Fruit fly (Drosophila melanogaster): Measurements from ENCODE around the gene Smyd3.

The Smyd3 gene

dm6 chrX:2653533-2654296, 45.0 kb upstream of the Smyd3 start:
- no peak for TF ChIP-seq Ets98B (GFP tag; IDR thresholded peaks at IDR 0.05)
- TF ChIP-seq CG8159 (tag; optimal IDR thresholded peaks at IDR 0.05) = no peak

- TF ChIP-seq CG34367 (tag; optimal IDR thresholded peaks at IDR 0.05) (no peak), CG4496 (GFP tag; IDR thresholded peaks at IDR 0.05) (peak; percentile 71; the same call in 2 of the 3 replicates), EcR (GFP tag; optimal IDR thresholded peaks at IDR 0.05) (peak; percentile 76), fd96Ca (GFP tag; IDR thresholded peaks at IDR 0.05) (peak; percentile 75), rn (GFP tag; IDR thresholded peaks at IDR 0.05) (peak; percentile 65; the same call in 1 of the 2 replicates), CG13204 (GFP tag; optimal IDR thresholded peaks at IDR 0.05) (peak; percentile 32), Ets98B (GFP tag; IDR thresholded peaks at IDR 0.05) (peak; percentile 67), CG12605 (GFP tag; IDR thresholded peaks at IDR 0.05) (peak; percentile 67), CG17806 (tag; optimal IDR thresholded peaks at IDR 0.05) (no peak), CG14655 (GFP tag; optimal IDR thresholded peaks at IDR 0.05) (no peak), CG32121 (GFP tag; IDR thresholded peaks at IDR 0.05) (peak; percentile 80)
Observed at dm6 chrX:2652124-2652923, 43.6 kb upstream of the Smyd3 start.

- no peak for TF ChIP-seq CG14655 (GFP tag; optimal IDR thresholded peaks at IDR 0.05)
- TF ChIP-seq CG9948 (tag; optimal IDR thresholded peaks at IDR 0.05) = no peak
- no peak for TF ChIP-seq CG17806 (tag; optimal IDR thresholded peaks at IDR 0.05)
- TF ChIP-seq CG34367 (tag; optimal IDR thresholded peaks at IDR 0.05) = no peak
- TF ChIP-seq gl (tag; optimal IDR thresholded peaks at IDR 0.05) = no peak
Observed at dm6 chrX:2651128-2651527, 42.5 kb upstream of the Smyd3 start.

- TF ChIP-seq CG13204 (GFP tag; optimal IDR thresholded peaks at IDR 0.05) (no peak), D1 (tag; optimal IDR thresholded peaks at IDR 0.05) (no peak), Pif1A (GFP tag; optimal IDR thresholded peaks at IDR 0.05) (peak; percentile 10)
Observed at dm6 chrX:2648959-2649358, 40.3 kb upstream of the Smyd3 start.

- TF ChIP-seq Pif1B (GFP tag; optimal IDR thresholded peaks at IDR 0.05) (no peak), CG8159 (tag; optimal IDR thresholded peaks at IDR 0.05) (peak; percentile 36), Pif1A (GFP tag; optimal IDR thresholded peaks at IDR 0.05) (peak; percentile 41), gl (tag; optimal IDR thresholded peaks at IDR 0.05) (no peak), CG32121 (GFP tag; IDR thresholded peaks at IDR 0.05) (peak; percentile 38; the same call in 1 of the 2 replicates), fd96Ca (GFP tag; IDR thresholded peaks at IDR 0.05) (peak; percentile 73; the same call in 2 of the 3 replicates), Snoo (tag; optimal IDR thresholded peaks at IDR 0.05) (peak; percentile 51), EcR (GFP tag; optimal IDR thresholded peaks at IDR 0.05) (no peak), CG15710 (tag; optimal IDR thresholded peaks at IDR 0.05) (peak; percentile 63), CG34367 (tag; optimal IDR thresholded peaks at IDR 0.05) (peak; percentile 47), CG10348 (GFP tag; IDR thresholded peaks at IDR 0.05) (0 out of 2 replicates have a peak, but pooled peaks have one; percentile 38), Ets98B (GFP tag; IDR thresholded peaks at IDR 0.05) (peak; percentile 34; the same call in 1 of the 2 replicates), CG8301 (tag; optimal IDR thresholded peaks at IDR 0.05) (peak; percentile 61), CG14655 (GFP tag; optimal IDR thresholded peaks at IDR 0.05) (peak; percentile 70), CG17806 (tag; optimal IDR thresholded peaks at IDR 0.05) (peak; percentile 43), CG13204 (GFP tag; optimal IDR thresholded peaks at IDR 0.05) (peak; percentile 17), D1 (tag; optimal IDR thresholded peaks at IDR 0.05) (no peak), CG9948 (tag; optimal IDR thresholded peaks at IDR 0.05) (peak; percentile 58), CG4496 (GFP tag; IDR thresholded peaks at IDR 0.05) (peak; percentile 82), CG12605 (GFP tag; IDR thresholded peaks at IDR 0.05) (peak; percentile 68), rn (GFP tag; IDR thresholded peaks at IDR 0.05) (no peak)
Observed at dm6 chrX:2647950-2648613, 39.4 kb upstream of the Smyd3 start.

DNA sequence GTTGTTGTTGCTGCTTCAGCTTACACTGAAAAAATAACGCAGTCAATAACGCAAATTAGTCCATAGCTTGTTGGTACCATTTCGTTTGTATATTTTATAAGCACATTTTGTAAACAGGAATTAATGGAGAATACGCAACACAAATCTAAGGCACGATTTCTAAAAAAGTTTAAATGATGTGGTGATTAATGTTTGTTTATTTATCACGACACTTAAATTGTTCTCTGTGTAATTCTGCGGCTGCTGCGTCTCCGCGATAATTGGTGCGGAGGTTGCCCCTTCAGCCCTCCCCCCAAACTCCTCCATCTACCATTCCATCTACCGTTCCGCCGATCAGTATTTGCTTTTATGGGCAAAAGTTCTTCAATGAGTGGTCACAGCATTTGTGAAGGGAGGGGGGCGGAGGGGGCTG, 38.8 kb upstream of the Smyd3 start:
- TF ChIP-seq CG9948 (tag; optimal IDR thresholded peaks at IDR 0.05) (peak; percentile 89), fd96Ca (GFP tag; IDR thresholded peaks at IDR 0.05) (peak; percentile 86), Pif1A (GFP tag; optimal IDR thresholded peaks at IDR 0.05) (peak; percentile 92), CG34367 (tag; optimal IDR thresholded peaks at IDR 0.05) (peak; percentile 91), Snoo (tag; optimal IDR thresholded peaks at IDR 0.05) (peak; percentile 84), rn (GFP tag; IDR thresholded peaks at IDR 0.05) (peak; percentile 80), Ets98B (GFP tag; IDR thresholded peaks at IDR 0.05) (peak; percentile 91), CG4496 (GFP tag; IDR thresholded peaks at IDR 0.05) (peak; percentile 92), CG10348 (GFP tag; IDR thresholded peaks at IDR 0.05) (no peak), CG8301 (tag; optimal IDR thresholded peaks at IDR 0.05) (peak; percentile 94), CG32121 (GFP tag; IDR thresholded peaks at IDR 0.05) (peak; percentile 91), CG8159 (tag; optimal IDR thresholded peaks at IDR 0.05) (peak; percentile 92), EcR (GFP tag; optimal IDR thresholded peaks at IDR 0.05) (peak; percentile 49), Pif1B (GFP tag; optimal IDR thresholded peaks at IDR 0.05) (peak; percentile 89), CG14655 (GFP tag; optimal IDR thresholded peaks at IDR 0.05) (peak; percentile 91), CG15710 (tag; optimal IDR thresholded peaks at IDR 0.05) (peak; percentile 87), D1 (tag; optimal IDR thresholded peaks at IDR 0.05) (peak; percentile 80), gl (tag; optimal IDR thresholded peaks at IDR 0.05) (peak; percentile 88), CG17806 (tag; optimal IDR thresholded peaks at IDR 0.05) (peak; percentile 91), CG13204 (GFP tag; optimal IDR thresholded peaks at IDR 0.05) (peak; percentile 88), CG12605 (GFP tag; IDR thresholded peaks at IDR 0.05) (peak; percentile 80)

Data from whole organism, pupa.